Worm (Caenorhabditis elegans): ENCODE measurements around the gene T16G12.1.
"Not testable (repeated sequence)": the region's sequence is repeated elsewhere in the genome, so short reads cannot be mapped to it uniquely, and the experiment has no call there.

Gene T16G12.1

DNA sequence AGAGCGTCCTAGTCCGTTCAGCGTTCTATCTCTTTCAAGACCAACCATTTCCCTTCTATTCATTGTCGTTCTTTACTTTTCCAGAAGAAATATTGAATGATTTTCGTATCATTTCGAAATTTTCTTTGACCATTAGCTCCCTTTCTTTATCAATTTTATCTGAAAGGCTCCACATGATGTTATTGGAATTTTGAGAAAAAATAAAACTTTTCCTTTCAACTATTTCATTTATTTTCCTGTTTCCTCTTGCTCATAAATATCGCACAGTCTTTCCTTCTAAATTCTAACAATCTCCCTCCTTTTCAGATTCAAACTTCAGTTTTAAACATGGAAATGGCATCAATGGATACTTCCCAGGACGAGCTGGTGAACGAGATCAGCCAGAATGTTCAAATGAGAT, 7.9 kb upstream of the T16G12.1 start, which contains the start of gene T16G12.4:
T16G12.4 (plus strand) TSS at position 301 of the 400 bp plus-strand sequence.
- no peak for TF ChIP-seq klf-2 (GFP tag; conservative IDR thresholded peaks at IDR 0.05)
- TF ChIP-seq flt-1 (GFP tag; IDR thresholded peaks at IDR 0.05), result no peak
- no peak for TF ChIP-seq ztf-29 (GFP tag; IDR thresholded peaks at IDR 0.05)
- TF ChIP-seq tab-1 (GFP tag; IDR thresholded peaks at IDR 0.05), result no peak
- TF ChIP-seq ref-1 (GFP tag; conservative IDR thresholded peaks at IDR 0.05), result no peak
- TF ChIP-seq cog-1 (tag; optimal IDR thresholded peaks at IDR 0.05), result no peak
- no peak for TF ChIP-seq ztf-23 (GFP tag; IDR thresholded peaks at IDR 0.05)
- TF ChIP-seq T22C8.4 (GFP tag; IDR thresholded peaks at IDR 0.05), result no peak
- no peak for TF ChIP-seq med-1 (GFP tag; optimal IDR thresholded peaks at IDR 0.05; ENCODE audit: insufficient read depth)

DNA sequence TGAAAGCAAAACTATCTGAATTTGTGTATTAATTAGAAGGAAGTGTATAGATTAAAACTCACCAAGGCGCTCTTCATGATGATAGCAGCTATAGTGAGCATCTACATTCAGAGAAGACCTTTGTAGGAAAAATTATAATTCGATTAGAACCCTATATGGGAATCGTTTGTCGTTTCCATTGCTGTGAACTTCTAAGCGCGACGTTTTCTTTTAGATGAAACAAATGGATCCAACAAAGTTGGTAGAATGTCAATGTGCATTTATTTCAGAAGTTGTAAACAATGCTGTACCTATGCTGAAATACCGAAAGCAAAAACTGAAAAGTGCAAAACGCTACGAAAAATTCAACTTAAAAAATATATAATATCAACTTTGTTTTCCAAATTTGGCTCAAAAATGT, 6.4 kb upstream of the T16G12.1 start, which contains the start of gene T16G12.10:
T16G12.10 (minus strand) TSS at position 101 of the 400 bp plus-strand sequence.
- TF ChIP-seq med-1 (GFP tag; optimal IDR thresholded peaks at IDR 0.05; ENCODE audit: insufficient read depth) (no peak), flt-1 (GFP tag; IDR thresholded peaks at IDR 0.05) (no peak), ztf-29 (GFP tag; IDR thresholded peaks at IDR 0.05) (no peak), ref-1 (GFP tag; conservative IDR thresholded peaks at IDR 0.05) (no peak), klf-2 (GFP tag; conservative IDR thresholded peaks at IDR 0.05) (no peak)

DNA sequence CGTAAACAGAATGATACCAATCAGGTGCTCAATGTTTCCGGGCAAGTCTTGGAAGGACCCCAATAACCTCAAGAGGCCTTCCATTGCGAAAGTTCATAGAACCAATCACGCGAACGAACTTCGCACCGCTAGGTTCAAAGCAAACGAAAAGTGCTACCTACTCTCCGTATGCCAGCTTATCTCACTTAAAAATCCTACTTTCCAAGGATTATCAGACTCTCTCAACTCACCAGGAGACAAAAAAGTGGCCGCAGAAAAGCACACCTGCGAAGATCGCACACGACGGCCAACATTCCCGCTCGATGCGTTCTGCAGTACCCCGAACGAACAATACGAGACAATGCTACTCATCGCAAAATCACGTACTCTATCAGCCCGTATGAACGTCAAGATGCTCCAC, 3.7 kb upstream of the T16G12.1 start, which contains the start of gene T16G12.12:
T16G12.12 (plus strand) TSS at position 301 of the 400 bp plus-strand sequence.
- TF ChIP-seq med-1 (GFP tag; optimal IDR thresholded peaks at IDR 0.05; ENCODE audit: insufficient read depth); klf-2 (GFP tag; conservative IDR thresholded peaks at IDR 0.05); ztf-23 (GFP tag; IDR thresholded peaks at IDR 0.05): not testable (repeated sequence)

DNA sequence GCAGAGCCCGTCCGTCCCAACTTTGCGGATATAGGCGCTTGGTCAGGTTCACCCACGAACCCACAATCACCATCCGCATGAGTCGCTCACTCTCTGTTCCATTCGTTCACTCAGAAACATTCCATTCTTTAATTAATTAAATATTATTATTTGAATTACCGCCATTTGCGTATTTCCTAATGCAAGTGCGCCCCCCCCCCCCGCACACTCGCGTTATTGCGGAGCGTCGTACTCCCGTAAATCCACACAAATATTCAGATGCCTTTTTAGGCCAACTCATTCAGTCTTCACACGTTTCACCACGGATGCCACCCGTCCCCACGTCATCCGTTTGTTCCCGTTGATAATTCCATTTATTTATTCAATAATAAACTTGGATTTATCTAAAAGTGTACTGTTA, 664 bp upstream of the T16G12.1 start, which contains the start of gene T16G12.3:
T16G12.3 (plus strand) TSS at position 301 of the 400 bp plus-strand sequence.
- not testable (repeated sequence) for TF ChIP-seq ztf-29, T22C8.4, ztf-23 (GFP tag; IDR thresholded peaks at IDR 0.05)

- no peak for TF ChIP-seq T22C8.4 (GFP tag; IDR thresholded peaks at IDR 0.05)
- TF ChIP-seq flt-1 (GFP tag; IDR thresholded peaks at IDR 0.05), result no peak
- no peak for TF ChIP-seq med-1 (GFP tag; optimal IDR thresholded peaks at IDR 0.05; ENCODE audit: insufficient read depth)
- TF ChIP-seq tab-1 (GFP tag; IDR thresholded peaks at IDR 0.05), result no peak
- no peak for TF ChIP-seq ztf-29 (GFP tag; IDR thresholded peaks at IDR 0.05)
- no peak for TF ChIP-seq cog-1 (tag; optimal IDR thresholded peaks at IDR 0.05)
- TF ChIP-seq klf-2 (GFP tag; conservative IDR thresholded peaks at IDR 0.05), result no peak
- TF ChIP-seq ztf-23 (GFP tag; IDR thresholded peaks at IDR 0.05), result no peak
- no peak for TF ChIP-seq ref-1 (GFP tag; conservative IDR thresholded peaks at IDR 0.05)
Measured at ce11 chrIII:10040013-10040412, 9.6 kb downstream of the T16G12.1 start, which contains the start of gene T16G12.7. T16G12.7 (minus strand) TSS chrIII:10040113.

- TF ChIP-seq ztf-29 (GFP tag; IDR thresholded peaks at IDR 0.05) (no peak), tab-1 (GFP tag; IDR thresholded peaks at IDR 0.05) (no peak), med-1 (GFP tag; optimal IDR thresholded peaks at IDR 0.05; ENCODE audit: insufficient read depth) (no peak), flt-1 (GFP tag; IDR thresholded peaks at IDR 0.05) (no peak), cog-1 (tag; optimal IDR thresholded peaks at IDR 0.05) (no peak), klf-2 (GFP tag; conservative IDR thresholded peaks at IDR 0.05) (no peak), ztf-23 (GFP tag; IDR thresholded peaks at IDR 0.05) (no peak), ref-1 (GFP tag; conservative IDR thresholded peaks at IDR 0.05) (no peak), T22C8.4 (GFP tag; IDR thresholded peaks at IDR 0.05) (no peak)
Measured at ce11 chrIII:10037150-10037549, 12.5 kb downstream of the T16G12.1 start, which contains the start of gene M04D8.7. M04D8.7 (plus strand) TSS chrIII:10037450.

DNA sequence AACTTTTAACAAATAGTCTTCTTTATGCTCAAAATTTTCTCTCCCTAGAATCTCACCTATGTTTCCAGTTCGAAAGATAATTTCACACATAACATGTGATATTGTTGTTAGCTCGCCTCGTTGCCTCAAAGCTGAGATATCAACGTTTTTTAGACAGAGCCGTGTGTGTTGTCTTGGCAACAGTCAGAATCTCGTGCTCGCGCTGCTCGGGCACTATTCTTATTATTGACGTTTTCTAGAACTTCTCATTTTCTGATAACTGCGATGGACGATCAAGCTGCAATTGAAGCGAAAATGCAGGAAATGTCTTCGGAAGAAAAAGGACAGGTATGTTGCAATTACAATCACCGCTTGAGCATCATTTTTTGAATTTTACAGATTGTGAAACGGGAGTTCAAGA, 13.9 kb downstream of the T16G12.1 start, which contains the start of gene xbx-3:
xbx-3 (plus strand) TSS at position 163 of the 400 bp plus-strand sequence.
- no peak for TF ChIP-seq klf-2 (GFP tag; conservative IDR thresholded peaks at IDR 0.05)
- no peak for TF ChIP-seq T22C8.4 (GFP tag; IDR thresholded peaks at IDR 0.05)
- no peak for TF ChIP-seq ztf-29 (GFP tag; IDR thresholded peaks at IDR 0.05)

- TF ChIP-seq tab-1 (GFP tag; IDR thresholded peaks at IDR 0.05) (no peak), flt-1 (GFP tag; IDR thresholded peaks at IDR 0.05) (no peak), med-1 (GFP tag; optimal IDR thresholded peaks at IDR 0.05; ENCODE audit: insufficient read depth) (no peak), T22C8.4 (GFP tag; IDR thresholded peaks at IDR 0.05) (no peak), klf-2 (GFP tag; conservative IDR thresholded peaks at IDR 0.05) (no peak), ref-1 (GFP tag; conservative IDR thresholded peaks at IDR 0.05) (no peak)
Measured at ce11 chrIII:10033881-10034280, 15.8 kb downstream of the T16G12.1 start, which contains the start of gene M04D8.8. M04D8.8 (plus strand) TSS chrIII:10034181.

ce11 chrIII:10033213-10033612, 16.4 kb downstream of the T16G12.1 start, which contains the start of gene M04D8.5:
M04D8.5 (minus strand) TSS chrIII:10033313.
- TF ChIP-seq flt-1 (GFP tag; IDR thresholded peaks at IDR 0.05) (no peak), ztf-23 (GFP tag; IDR thresholded peaks at IDR 0.05) (no peak), klf-2 (GFP tag; conservative IDR thresholded peaks at IDR 0.05) (no peak)

DNA sequence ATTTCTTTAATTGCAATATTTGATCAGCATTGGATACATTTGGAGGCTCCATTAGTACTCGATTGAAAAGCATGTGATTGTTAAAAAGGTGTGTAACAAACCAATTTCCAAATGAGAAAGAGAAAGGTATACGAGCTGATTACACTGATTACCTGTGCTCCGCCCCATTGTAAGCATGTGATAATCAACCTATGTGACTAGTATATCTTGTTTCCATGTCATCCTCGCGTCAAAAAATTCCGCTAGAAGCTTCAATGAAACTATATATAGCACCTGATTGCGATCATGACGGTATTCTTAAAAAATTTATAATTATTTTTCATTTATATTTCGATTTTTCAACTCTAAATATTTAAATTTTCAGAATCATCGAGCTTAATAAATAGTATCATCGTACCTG, 19.1 kb downstream of the T16G12.1 start, which contains the start of gene M04D8.4:
M04D8.4 (minus strand) TSS at position 101 of the 400 bp plus-strand sequence.
- TF ChIP-seq T22C8.4 (GFP tag; IDR thresholded peaks at IDR 0.05) (no peak), cog-1 (tag; optimal IDR thresholded peaks at IDR 0.05) (no peak), med-1 (GFP tag; optimal IDR thresholded peaks at IDR 0.05; ENCODE audit: insufficient read depth) (no peak), ref-1 (GFP tag; conservative IDR thresholded peaks at IDR 0.05) (no peak), klf-2 (GFP tag; conservative IDR thresholded peaks at IDR 0.05) (no peak)

- TF ChIP-seq ref-1 (GFP tag; conservative IDR thresholded peaks at IDR 0.05), result no peak
- no peak for TF ChIP-seq cog-1 (tag; optimal IDR thresholded peaks at IDR 0.05)
- TF ChIP-seq ztf-29 (GFP tag; IDR thresholded peaks at IDR 0.05), result no peak
- no peak for TF ChIP-seq klf-2 (GFP tag; conservative IDR thresholded peaks at IDR 0.05)
- TF ChIP-seq flt-1 (GFP tag; IDR thresholded peaks at IDR 0.05), result no peak
- no peak for TF ChIP-seq T22C8.4 (GFP tag; IDR thresholded peaks at IDR 0.05)
- TF ChIP-seq ztf-23 (GFP tag; IDR thresholded peaks at IDR 0.05), result no peak
- TF ChIP-seq tab-1 (GFP tag; IDR thresholded peaks at IDR 0.05), result no peak
- TF ChIP-seq med-1 (GFP tag; optimal IDR thresholded peaks at IDR 0.05; ENCODE audit: insufficient read depth), result no peak
Measured at ce11 chrIII:10027947-10028346, 21.7 kb downstream of the T16G12.1 start, which contains the start of gene ins-23. ins-23 (plus strand) TSS chrIII:10028247.

Measured in whole organism, midembryonic.